Fruit fly (Drosophila melanogaster): ENCODE measurements around the gene yellow-f2.

The yellow-f2 gene

DNA sequence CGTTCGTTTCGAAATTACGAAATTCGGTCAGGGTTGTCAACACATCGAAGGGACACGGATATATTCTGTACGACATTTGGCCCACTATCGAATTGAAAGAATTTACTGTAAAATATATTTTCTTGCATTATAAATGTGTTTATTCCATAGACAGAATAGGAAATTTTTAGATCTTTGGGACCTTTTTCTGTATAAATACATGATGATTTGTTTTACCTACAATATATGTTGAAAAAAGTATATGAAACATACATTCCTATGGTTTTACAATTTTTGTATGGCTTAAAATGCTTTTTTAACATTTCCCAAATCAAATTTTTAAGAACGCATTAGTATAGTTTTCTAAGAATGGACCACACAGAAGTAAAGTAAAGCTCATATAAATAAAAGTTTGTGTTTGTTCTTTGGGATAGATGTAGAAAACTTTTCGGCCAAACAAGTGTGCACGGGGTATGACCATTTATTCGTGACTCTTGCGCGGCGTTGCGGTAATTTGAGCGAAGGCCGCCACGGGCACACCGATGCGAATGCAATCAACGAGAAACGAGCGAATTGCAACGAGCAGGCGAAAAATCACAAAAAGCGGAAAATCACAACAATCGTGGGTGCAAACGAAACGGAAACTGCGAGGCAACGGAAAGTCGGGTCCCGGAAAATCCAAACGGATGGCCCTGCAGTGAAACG, 2.7 kb upstream of the yellow-f2 start, which contains the start of the genes CG17327, CG44194 and CG7518:
Gene CG17327 (minus strand): TSS at position 177 of the 684 bp plus-strand sequence.
Gene CG44194 (minus strand): TSS at position 177 of the 684 bp plus-strand sequence.
Gene CG7518 (plus strand): TSS at position 540 of the 684 bp plus-strand sequence.
- no peak for TF ChIP-seq CG17806 (tag; optimal IDR thresholded peaks at IDR 0.05)
- TF ChIP-seq Ets98B (GFP tag; IDR thresholded peaks at IDR 0.05), result 0 out of 2 replicates have a peak, but pooled peaks have one; percentile 15
- TF ChIP-seq CG4496 (GFP tag; IDR thresholded peaks at IDR 0.05), result 0 out of 3 replicates have a peak, but pooled peaks have one; percentile 11
- TF ChIP-seq CG12605 (GFP tag; IDR thresholded peaks at IDR 0.05), result no peak

DNA sequence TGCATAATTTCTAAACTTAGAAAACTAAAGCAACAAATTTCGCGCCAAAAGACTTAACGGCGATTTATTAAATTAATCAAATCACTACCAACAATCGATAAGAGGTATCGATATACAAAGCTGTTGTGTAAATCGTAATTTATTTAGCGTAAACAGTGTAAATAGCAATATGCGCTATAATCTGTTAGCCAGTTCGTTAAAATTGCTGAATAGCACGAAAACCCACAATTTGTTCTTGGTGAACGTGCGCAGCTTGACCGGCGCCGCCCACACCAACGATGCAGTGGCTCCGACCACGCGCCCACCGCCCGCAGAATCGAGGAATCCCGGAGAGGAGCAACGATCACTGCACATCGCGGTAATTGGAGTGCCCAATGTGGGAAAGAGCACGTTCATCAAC, 575 bp upstream of the yellow-f2 start, which contains the start of gene CG7488:
Gene CG7488 (plus strand): TSS at position 99 of the 400 bp plus-strand sequence.
- TF ChIP-seq CG34367 (tag; optimal IDR thresholded peaks at IDR 0.05), result no peak
- TF ChIP-seq CG10348 (GFP tag; IDR thresholded peaks at IDR 0.05), result no peak
- TF ChIP-seq CG13204 (GFP tag; optimal IDR thresholded peaks at IDR 0.05), result no peak
- no peak for TF ChIP-seq CG12605 (GFP tag; IDR thresholded peaks at IDR 0.05)
- TF ChIP-seq gl (tag; optimal IDR thresholded peaks at IDR 0.05), result no peak
- no peak for TF ChIP-seq CG14655 (GFP tag; optimal IDR thresholded peaks at IDR 0.05)
- no peak for TF ChIP-seq CG15710 (tag; optimal IDR thresholded peaks at IDR 0.05)
- no peak for TF ChIP-seq CG9948 (tag; optimal IDR thresholded peaks at IDR 0.05)
- no peak for TF ChIP-seq CG4496 (GFP tag; IDR thresholded peaks at IDR 0.05)
- no peak for TF ChIP-seq EcR (GFP tag; optimal IDR thresholded peaks at IDR 0.05)
- no peak for TF ChIP-seq CG8159 (tag; optimal IDR thresholded peaks at IDR 0.05)
- TF ChIP-seq CG32121 (GFP tag; IDR thresholded peaks at IDR 0.05), result no peak
- no peak for TF ChIP-seq CG8301 (tag; optimal IDR thresholded peaks at IDR 0.05)
- TF ChIP-seq rn (GFP tag; IDR thresholded peaks at IDR 0.05), result no peak
- no peak for TF ChIP-seq fd96Ca (GFP tag; IDR thresholded peaks at IDR 0.05)
- TF ChIP-seq Pif1B (GFP tag; optimal IDR thresholded peaks at IDR 0.05), result no peak
- no peak for TF ChIP-seq Ets98B (GFP tag; IDR thresholded peaks at IDR 0.05)
- TF ChIP-seq CG17806 (tag; optimal IDR thresholded peaks at IDR 0.05), result no peak
- TF ChIP-seq Snoo (tag; optimal IDR thresholded peaks at IDR 0.05), result no peak
- no peak for TF ChIP-seq D1 (tag; optimal IDR thresholded peaks at IDR 0.05)

dm6 chr3R:12993018-12993417, 1.9 kb downstream of the yellow-f2 start, which contains the start of gene yellow-f:
yellow-f (minus strand) TSS chr3R:12993201.
- TF ChIP-seq EcR (GFP tag; optimal IDR thresholded peaks at IDR 0.05), result peak; percentile 92
- TF ChIP-seq CG4496 (GFP tag; IDR thresholded peaks at IDR 0.05), result no peak

dm6 chr3R:12988411-12988810, 6.5 kb downstream of the yellow-f2 start, which contains the start of gene CG14383:
CG14383 (minus strand) TSS chr3R:12988511.
- TF ChIP-seq CG14655 (GFP tag; optimal IDR thresholded peaks at IDR 0.05) (no peak), CG12605 (GFP tag; IDR thresholded peaks at IDR 0.05) (no peak), fd96Ca (GFP tag; IDR thresholded peaks at IDR 0.05) (no peak), CG9948 (tag; optimal IDR thresholded peaks at IDR 0.05) (no peak), gl (tag; optimal IDR thresholded peaks at IDR 0.05) (no peak), Snoo (tag; optimal IDR thresholded peaks at IDR 0.05) (no peak), CG34367 (tag; optimal IDR thresholded peaks at IDR 0.05) (no peak), Pif1A (GFP tag; optimal IDR thresholded peaks at IDR 0.05) (no peak), CG8301 (tag; optimal IDR thresholded peaks at IDR 0.05) (no peak), Ets98B (GFP tag; IDR thresholded peaks at IDR 0.05) (no peak), EcR (GFP tag; optimal IDR thresholded peaks at IDR 0.05) (no peak), CG15710 (tag; optimal IDR thresholded peaks at IDR 0.05) (no peak)

dm6 chr3R:12985828-12986530, 9.0 kb downstream of the yellow-f2 start, which contains the start of gene CG31342:
CG31342 (plus strand) TSS chr3R:12986041.
- TF ChIP-seq CG8301 (tag; optimal IDR thresholded peaks at IDR 0.05) (no peak), CG34367 (tag; optimal IDR thresholded peaks at IDR 0.05) (no peak), D1 (tag; optimal IDR thresholded peaks at IDR 0.05) (no peak), CG15710 (tag; optimal IDR thresholded peaks at IDR 0.05) (peak; percentile 34), CG17806 (tag; optimal IDR thresholded peaks at IDR 0.05) (peak; percentile 27), CG9948 (tag; optimal IDR thresholded peaks at IDR 0.05) (peak; percentile 38), CG32121 (GFP tag; IDR thresholded peaks at IDR 0.05) (peak; percentile 27; the same call in 1 of the 2 replicates), Ets98B (GFP tag; IDR thresholded peaks at IDR 0.05) (no peak; the same call in 1 of the 2 replicates), CG12605 (GFP tag; IDR thresholded peaks at IDR 0.05) (no peak), CG4496 (GFP tag; IDR thresholded peaks at IDR 0.05) (no peak), Snoo (tag; optimal IDR thresholded peaks at IDR 0.05) (peak; percentile 6)

DNA sequence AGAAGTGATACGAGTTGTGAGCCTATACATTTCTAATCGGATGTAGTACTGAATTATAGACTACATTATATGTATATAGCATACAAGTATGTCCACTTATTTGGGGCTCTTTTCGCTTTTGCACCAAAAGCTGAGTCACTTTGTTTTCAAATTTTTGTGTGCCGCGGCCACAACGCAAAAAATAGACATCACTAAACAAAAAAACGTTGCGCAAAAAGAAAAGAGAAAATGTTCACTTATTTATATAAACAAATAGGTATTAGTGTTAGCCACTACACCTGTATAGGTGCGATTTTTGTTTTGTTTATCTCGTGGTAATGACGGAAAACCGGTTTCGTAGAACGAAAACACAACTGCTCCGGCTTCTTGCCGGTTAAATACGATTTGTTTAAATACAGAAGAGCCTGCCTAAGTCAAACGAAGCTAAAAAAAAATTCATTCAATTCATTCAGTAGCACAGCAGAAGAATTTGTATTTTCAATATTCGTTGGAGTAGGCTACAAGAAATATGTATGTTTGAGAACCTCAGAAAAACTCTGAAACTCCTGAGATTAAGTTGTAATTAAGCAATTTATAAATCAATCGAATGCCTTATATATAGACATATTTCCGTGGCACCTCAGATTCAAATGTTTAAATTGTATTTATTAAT, 11.8 kb downstream of the yellow-f2 start:
- TF ChIP-seq Pif1B (GFP tag; optimal IDR thresholded peaks at IDR 0.05) (no peak), CG12605 (GFP tag; IDR thresholded peaks at IDR 0.05) (peak; percentile 49; the same call in 1 of the 2 replicates)
